Worm (Caenorhabditis elegans) whole organism, L2 larva: Measurements from ENCODE around the gene ZC116.1.
A peak's percentile ranks its signal among the peaks of the same experiment; 100 is the strongest.

Experiments
- R02D3.7 ChIP-seq: fragments of 150-350 bp; optimal IDR thresholded peaks from 2 replicates; lab custom pipeline; 2014; ENCODE audit warnings: missing biosample characterization, missing genetic modification characterization
- ZK546.5 ChIP-seq: sonication (generic microtip); optimal IDR thresholded peaks from 2 replicates; lab custom pipeline; 2017; ENCODE audit warnings: missing biosample characterization, missing genetic modification characterization
- blmp-1 ChIP-seq: sonication (generic microtip); optimal IDR thresholded peaks from 2 replicates; lab custom pipeline; 2017; ENCODE audit warnings: missing genetic modification characterization, mild to moderate bottlenecking, missing compliant biosample characterization, antibody characterized with exemption, moderate library complexity; ENCODE audit not compliant: insufficient read depth
- ceh-82 ChIP-seq: fragments of 150-350 bp; optimal IDR thresholded peaks from 2 replicates; lab custom pipeline; 2014; ENCODE audit warnings: missing biosample characterization, missing genetic modification characterization
- egl-27 ChIP-seq: sonication (generic microtip); optimal IDR thresholded peaks from 3 replicates; lab custom pipeline; 2017; ENCODE audit warnings: missing biosample characterization, missing genetic modification reagents, missing genetic modification characterization
- fos-1 ChIP-seq: fragments of 150-350 bp; optimal IDR thresholded peaks from 2 replicates; lab custom pipeline; 2014; ENCODE audit warnings: missing biosample characterization, missing genetic modification characterization
- lin-13 ChIP-seq: fragments of 150-350 bp; optimal IDR thresholded peaks from 2 replicates; lab custom pipeline; 2014; ENCODE audit warnings: missing biosample characterization, missing genetic modification reagents, missing genetic modification characterization
- lsy-2 ChIP-seq, 2 experiments: fragments of 150-350 bp in 1 of 2; sonication (generic microtip) in 1 of 2; optimal IDR thresholded peaks; 2 replicates each; lab custom pipeline; 2014 to 2017; ENCODE audit warnings: missing biosample characterization in 2 of 2, missing genetic modification characterization in 2 of 2
- nhr-11 ChIP-seq: fragments of 150-350 bp; optimal IDR thresholded peaks from 2 replicates; lab custom pipeline; 2014; ENCODE audit warnings: missing biosample characterization, missing genetic modification characterization
- nhr-23 ChIP-seq: fragments of 150-350 bp; optimal IDR thresholded peaks from 2 replicates; lab custom pipeline; 2014; ENCODE audit warnings: missing biosample characterization, missing genetic modification reagents, missing genetic modification characterization
- snpc-4 ChIP-seq: fragments of 150-350 bp; optimal IDR thresholded peaks from 2 replicates; lab custom pipeline; 2014; ENCODE audit warnings: missing biosample characterization, missing genetic modification characterization
- unc-62 ChIP-seq: fragments of 150-350 bp; optimal IDR thresholded peaks from 2 replicates; lab custom pipeline; 2014; ENCODE audit warnings: missing biosample characterization, missing genetic modification reagents, missing genetic modification characterization
- zag-1 ChIP-seq: fragments of 150-350 bp; optimal IDR thresholded peaks from 2 replicates; lab custom pipeline; 2014; ENCODE audit warnings: missing biosample characterization, missing genetic modification characterization
- ztf-11 ChIP-seq: sonication (generic microtip); optimal IDR thresholded peaks from 2 replicates; lab custom pipeline; 2017; ENCODE audit warnings: missing biosample characterization, missing genetic modification characterization

ce11 chrV:12560328-12560782, 49.3 kb upstream of the ZC116.1 start, which contains the start of gene sel-1:
- TF ChIP-seq fos-1 (tag; lab: Kevin White, UChicago) (no peak), ZK546.5 (tag; lab: Kevin White, UChicago) (no peak), egl-27 (tag; lab: Kevin White, UChicago) (no peak), nhr-11 (no peak), ceh-82 (tag; lab: Kevin White, UChicago) (no peak), R02D3.7 (tag; lab: Kevin White, UChicago) (no peak), blmp-1 (tag; lab: Kevin White, UChicago) (no peak), unc-62 (GFP tag; lab: Kevin White, UChicago) (no peak), lsy-2 (tag; optimal IDR thresholded peaks at IDR 0.05; lab: Kevin White, UChicago) (peak; percentile 1 to 19), lin-13 (GFP tag; lab: Kevin White, UChicago) (no peak), snpc-4 (tag; lab: Kevin White, UChicago) (no peak), ztf-11 (no peak), zag-1 (tag; lab: Kevin White, UChicago) (no peak), nhr-23 (tag; lab: Kevin White, UChicago) (no peak)
